Fruit fly (Drosophila melanogaster): ENCODE measurements around the gene CG33288.
A peak's percentile ranks its signal among the peaks of the same experiment; 100 is the strongest.

DNA sequence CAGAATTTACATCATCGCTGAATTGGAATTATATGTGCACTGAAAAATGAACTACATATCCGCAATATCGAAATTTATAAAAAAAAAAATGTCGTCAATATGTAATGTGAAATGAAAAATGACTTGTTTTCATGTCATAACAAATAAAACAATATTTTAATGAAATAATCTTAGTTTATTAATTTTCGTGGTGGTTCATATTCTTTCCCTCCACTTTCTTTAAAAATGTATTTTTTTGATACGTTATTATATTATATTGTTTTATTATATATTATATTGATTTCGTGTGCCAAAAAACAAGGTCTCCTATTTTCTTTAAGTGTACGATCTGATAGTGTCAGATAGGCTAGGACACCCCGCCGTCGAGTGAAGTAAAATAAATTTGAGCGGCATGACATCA lies 13.3 kb upstream of the CG33288 start:
- no peak for TF ChIP-seq CG13204 (GFP tag; optimal IDR thresholded peaks at IDR 0.05)
- TF ChIP-seq Pif1A (GFP tag; optimal IDR thresholded peaks at IDR 0.05), result peak; percentile 9
- no peak for TF ChIP-seq CG10348 (GFP tag; IDR thresholded peaks at IDR 0.05)
- TF ChIP-seq D1 (tag; optimal IDR thresholded peaks at IDR 0.05), result no peak
- TF ChIP-seq CG12605 (GFP tag; IDR thresholded peaks at IDR 0.05), result no peak
- TF ChIP-seq rn (GFP tag; IDR thresholded peaks at IDR 0.05), result no peak
- TF ChIP-seq CG14655 (GFP tag; optimal IDR thresholded peaks at IDR 0.05), result no peak
- TF ChIP-seq fd96Ca (GFP tag; IDR thresholded peaks at IDR 0.05), result no peak
- TF ChIP-seq EcR (GFP tag; optimal IDR thresholded peaks at IDR 0.05), result no peak
- no peak for TF ChIP-seq CG34367 (tag; optimal IDR thresholded peaks at IDR 0.05)
- no peak for TF ChIP-seq gl (tag; optimal IDR thresholded peaks at IDR 0.05)
- no peak for TF ChIP-seq CG9948 (tag; optimal IDR thresholded peaks at IDR 0.05)
